Worm (Caenorhabditis elegans): ENCODE results near the gene F19B2.5.

DNA sequence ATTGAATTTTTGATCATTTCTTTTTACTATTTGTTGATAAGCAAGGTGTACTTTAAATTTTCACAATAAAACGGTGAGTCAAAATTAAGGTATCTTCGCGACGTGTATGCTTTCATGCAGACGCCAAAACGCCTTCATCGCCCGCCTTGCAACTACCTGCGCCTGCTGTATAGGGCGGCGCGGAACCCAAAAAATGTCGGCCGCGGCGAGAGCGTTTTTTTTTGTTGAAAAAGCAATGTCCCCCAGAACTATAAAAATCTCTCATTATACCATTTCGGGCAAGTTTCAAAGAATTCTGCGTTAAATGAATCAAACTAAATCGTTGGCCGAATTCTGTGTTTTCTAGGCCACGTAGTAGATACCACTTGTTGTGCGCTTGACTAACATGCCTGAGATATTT lies 20.3 kb downstream of the F19B2.5 start:
- TF ChIP-seq unc-62 (GFP tag; optimal IDR thresholded peaks at IDR 0.05): no peak
- no peak for TF ChIP-seq Y53G8AR.9 (GFP tag; conservative IDR thresholded peaks at IDR 0.05)
- no peak for TF ChIP-seq B0336.3 (GFP tag; IDR thresholded peaks at IDR 0.05)
- TF ChIP-seq ama-1 (optimal IDR thresholded peaks at IDR 0.05): no peak
- no peak for TF ChIP-seq ama-1 (GFP tag; optimal IDR thresholded peaks at IDR 0.05)
